Worm (Caenorhabditis elegans): ENCODE results near the gene npr-31.

The npr-31 gene

DNA sequence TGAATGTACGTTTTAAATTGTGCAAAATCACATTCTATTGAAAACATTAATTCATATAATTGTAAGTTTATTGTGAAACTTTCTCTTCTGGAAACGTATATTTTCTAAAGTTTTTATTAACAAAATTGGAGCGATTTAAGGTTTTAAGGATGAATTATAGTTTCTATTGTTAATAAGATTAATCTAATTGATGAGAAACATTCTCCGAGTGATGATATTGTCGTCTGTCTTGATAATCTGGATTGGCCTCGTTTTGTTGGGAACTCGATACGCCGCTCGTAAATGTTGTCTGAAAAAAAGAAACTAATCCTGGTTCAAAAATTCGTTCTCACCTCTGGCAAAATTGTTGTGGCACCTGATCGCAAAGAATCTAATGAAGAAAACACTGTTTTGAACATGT, 38.1 kb upstream of the npr-31 start:
- TF ChIP-seq ceh-82 (tag; optimal IDR thresholded peaks at IDR 0.05) (no peak), elt-3 (tag; optimal IDR thresholded peaks at IDR 0.05) (no peak), egl-27 (tag; optimal IDR thresholded peaks at IDR 0.05) (no peak), lin-11 (tag; optimal IDR thresholded peaks at IDR 0.05) (no peak), lin-13 (GFP tag; optimal IDR thresholded peaks at IDR 0.05) (no peak), peb-1 (tag; optimal IDR thresholded peaks at IDR 0.05) (no peak), nhr-21 (tag; optimal IDR thresholded peaks at IDR 0.05) (no peak), aly-2 (tag; optimal IDR thresholded peaks at IDR 0.05) (no peak), unc-39 (tag; optimal IDR thresholded peaks at IDR 0.05) (no peak), nhr-12 (tag; optimal IDR thresholded peaks at IDR 0.05) (no peak), R02D3.7 (tag; optimal IDR thresholded peaks at IDR 0.05) (no peak), nhr-129 (tag; optimal IDR thresholded peaks at IDR 0.05) (no peak)

DNA sequence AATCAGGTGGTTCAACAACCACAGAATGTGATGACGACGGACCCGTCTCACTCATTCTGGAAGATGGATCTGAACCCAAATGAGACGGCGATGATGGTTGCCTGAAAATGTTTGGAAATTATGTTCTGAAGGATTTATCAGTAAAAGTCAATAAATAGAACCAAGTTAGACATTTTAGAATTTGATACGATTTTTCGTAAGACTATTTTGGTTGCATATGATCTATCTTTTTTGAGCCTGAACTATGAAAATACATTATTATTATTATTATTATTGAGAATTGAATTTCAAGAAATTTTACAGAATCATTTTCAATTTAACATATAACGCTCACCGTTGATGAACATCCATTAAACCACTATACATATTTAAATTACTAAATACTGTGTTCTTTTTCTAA, 34.5 kb upstream of the npr-31 start, which contains the start of gene F10E7.9:
F10E7.9 (minus strand) TSS at position 101 of the 400 bp plus-strand sequence.
- TF ChIP-seq lin-39 (tag; optimal IDR thresholded peaks at IDR 0.05) (no peak), sma-3 (GFP tag; optimal IDR thresholded peaks at IDR 0.05) (no peak), aly-2 (tag; optimal IDR thresholded peaks at IDR 0.05) (no peak), ztf-4 (tag; optimal IDR thresholded peaks at IDR 0.05) (no peak), ZK546.5 (tag; optimal IDR thresholded peaks at IDR 0.05) (no peak), gmeb-1 (tag; optimal IDR thresholded peaks at IDR 0.05) (no peak), egl-27 (tag; optimal IDR thresholded peaks at IDR 0.05) (no peak), ztf-1 (GFP tag; conservative IDR thresholded peaks at IDR 0.05) (no peak), elt-1 (tag; optimal IDR thresholded peaks at IDR 0.05) (no peak), C34F6.9 (tag; optimal IDR thresholded peaks at IDR 0.05) (no peak), crh-2 (tag; optimal IDR thresholded peaks at IDR 0.05) (no peak), mdl-1 (tag; optimal IDR thresholded peaks at IDR 0.05) (no peak), nhr-21 (tag; optimal IDR thresholded peaks at IDR 0.05) (no peak), nhr-23 (tag; optimal IDR thresholded peaks at IDR 0.05) (no peak), dmd-4 (tag; optimal IDR thresholded peaks at IDR 0.05) (no peak), zag-1 (tag; optimal IDR thresholded peaks at IDR 0.05) (no peak), nhr-11 (tag; optimal IDR thresholded peaks at IDR 0.05) (no peak), lin-11 (tag; optimal IDR thresholded peaks at IDR 0.05) (no peak), lin-13 (GFP tag; optimal IDR thresholded peaks at IDR 0.05) (no peak), ceh-16 (tag; optimal IDR thresholded peaks at IDR 0.05) (no peak)

- no peak for TF ChIP-seq gmeb-1 (tag; optimal IDR thresholded peaks at IDR 0.05)
- no peak for TF ChIP-seq sma-9 (GFP tag; optimal IDR thresholded peaks at IDR 0.05)
- TF ChIP-seq sma-9 (tag; optimal IDR thresholded peaks at IDR 0.05) = no peak
- peak; percentile 16 for TF ChIP-seq sem-4 (tag; optimal IDR thresholded peaks at IDR 0.05)
- peak; percentile 28 for TF ChIP-seq nhr-129 (tag; optimal IDR thresholded peaks at IDR 0.05)
- no peak for TF ChIP-seq R02D3.7 (tag; optimal IDR thresholded peaks at IDR 0.05)
- TF ChIP-seq ceh-82 (tag; optimal IDR thresholded peaks at IDR 0.05) = no peak
- peak; percentile 21 for TF ChIP-seq zag-1 (tag; optimal IDR thresholded peaks at IDR 0.05)
- peak; percentile 58 for TF ChIP-seq C34F6.9 (tag; optimal IDR thresholded peaks at IDR 0.05)
- peak in 1 of 2 experiments; percentile 35 for TF ChIP-seq lsy-2 (tag; optimal IDR thresholded peaks at IDR 0.05)
- TF ChIP-seq unc-55 (GFP tag; optimal IDR thresholded peaks at IDR 0.05) = peak; percentile 45
These were observed 33.3 kb upstream of the npr-31 start for ce11 chrII:7111012-7111656.

DNA sequence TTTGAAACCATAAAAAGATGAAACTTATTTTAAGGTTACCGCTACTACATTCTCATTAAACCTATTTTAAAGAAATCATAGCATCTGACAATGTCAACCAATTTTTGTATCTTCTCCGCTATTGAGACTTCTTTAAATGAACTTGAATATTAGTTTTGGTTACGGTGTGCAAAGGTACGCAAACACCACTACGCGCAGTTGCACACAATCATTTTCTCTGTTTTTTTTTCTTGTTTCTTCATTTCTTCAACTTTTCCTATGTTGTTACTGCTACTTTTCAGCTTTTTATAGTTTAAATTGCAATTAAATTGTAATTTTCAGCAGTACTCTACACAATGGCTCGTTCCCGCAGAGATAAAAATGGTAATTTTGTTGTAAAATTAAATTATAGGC, 32.8 kb upstream of the npr-31 start, which contains the start of gene F10E7.5:
F10E7.5 (plus strand) TSS at position 322 of the 393 bp plus-strand sequence.
- peak; percentile 30 for TF ChIP-seq sem-4 (tag; optimal IDR thresholded peaks at IDR 0.05)
- no peak for TF ChIP-seq unc-62 (GFP tag; optimal IDR thresholded peaks at IDR 0.05)
- no peak for TF ChIP-seq alr-1 (tag; optimal IDR thresholded peaks at IDR 0.05)
- TF ChIP-seq lin-39 (tag; optimal IDR thresholded peaks at IDR 0.05) = no peak
- no peak for TF ChIP-seq nhr-12 (tag; optimal IDR thresholded peaks at IDR 0.05)
- TF ChIP-seq unc-39 (tag; optimal IDR thresholded peaks at IDR 0.05) = no peak
- TF ChIP-seq ztf-1 (GFP tag; conservative IDR thresholded peaks at IDR 0.05) = no peak
- peak; percentile 94 to 99 for TF ChIP-seq lsy-2 (tag; optimal IDR thresholded peaks at IDR 0.05)
- peak; percentile 26 for TF ChIP-seq sma-9 (GFP tag; optimal IDR thresholded peaks at IDR 0.05)
- TF ChIP-seq sma-9 (tag; optimal IDR thresholded peaks at IDR 0.05) = no peak
- TF ChIP-seq ceh-16 (tag; optimal IDR thresholded peaks at IDR 0.05) = no peak
- TF ChIP-seq C34F6.9 (tag; optimal IDR thresholded peaks at IDR 0.05) = peak; percentile 66
- TF ChIP-seq sma-3 (GFP tag; optimal IDR thresholded peaks at IDR 0.05) = no peak
- TF ChIP-seq snpc-4 (tag; optimal IDR thresholded peaks at IDR 0.05) = peak; percentile 36
- peak; percentile 24 for TF ChIP-seq nhr-6 (tag; optimal IDR thresholded peaks at IDR 0.05)
- no peak for TF ChIP-seq blmp-1 (tag; optimal IDR thresholded peaks at IDR 0.05; ENCODE audit: insufficient read depth)
- TF ChIP-seq crh-2 (tag; optimal IDR thresholded peaks at IDR 0.05) = peak; percentile 62
- TF ChIP-seq unc-55 (GFP tag; optimal IDR thresholded peaks at IDR 0.05) = no peak
- TF ChIP-seq nhr-129 (tag; optimal IDR thresholded peaks at IDR 0.05) = peak; percentile 60
- no peak for TF ChIP-seq zag-1 (tag; optimal IDR thresholded peaks at IDR 0.05)
